Worm (Caenorhabditis elegans) whole organism, L4 larva: ENCODE results near the gene pcca-1.

ENCODE experiments used
- F26F4.8 ChIP-seq: fragments of 200-800 bp; sonication (Bioruptor generic); conservative IDR thresholded peaks from 2 replicates; pipeline ENCODE4 v1.3.6; 2022; ENCODE audit warnings: missing genetic modification characterization, missing compliant biosample characterization
- F37D6.2 ChIP-seq: sonication (generic microtip); optimal IDR thresholded peaks from 2 replicates; lab custom pipeline; 2016; ENCODE audit warnings: mild to moderate bottlenecking, missing genetic modification characterization, missing compliant biosample characterization
- F44E2.7 ChIP-seq: fragments of 200-800 bp; sonication (Bioruptor generic); IDR thresholded peaks from 2 replicates; pipeline ENCODE4 v2.1.2; 2022; ENCODE audit warnings: missing genetic modification characterization, missing compliant biosample characterization
- T20F7.1 ChIP-seq: fragments of 200-800 bp; sonication (Bioruptor generic); optimal IDR thresholded peaks from 2 replicates; lab custom pipeline; 2018; ENCODE audit warnings: mild to moderate bottlenecking, missing genetic modification characterization, missing compliant biosample characterization
- Y105C5A.15 ChIP-seq: fragments of 200-800 bp; sonication (Bioruptor generic); IDR thresholded peaks from 2 replicates; pipeline ENCODE4 v1.3.6; 2022; ENCODE audit warnings: missing genetic modification characterization, missing compliant biosample characterization
- Y5F2A.4 ChIP-seq: fragments of 200-800 bp; sonication (Bioruptor generic); optimal IDR thresholded peaks from 2 replicates; lab custom pipeline; 2018; ENCODE audit warnings: mild to moderate bottlenecking, missing genetic modification characterization, missing compliant biosample characterization
- ZK337.2 ChIP-seq: fragments of 200-800 bp; sonication (Bioruptor generic); IDR thresholded peaks from 2 replicates; pipeline ENCODE4 v1.3.6; 2022; ENCODE audit warnings: missing genetic modification reagents, missing genetic modification characterization, missing compliant biosample characterization
- aha-1 ChIP-seq: fragments of 150-350 bp; peaks from one replicate; lab custom pipeline; 2014; ENCODE audit warnings: missing biosample characterization, missing genetic modification characterization
- attf-4 ChIP-seq: sonication (generic microtip); optimal IDR thresholded peaks from 3 replicates; lab custom pipeline; 2017; ENCODE audit warnings: missing biosample characterization, missing genetic modification characterization
- ceh-32 ChIP-seq: sonication (generic microtip); optimal IDR thresholded peaks from 2 replicates; lab custom pipeline; 2016; ENCODE audit warnings: mild to moderate bottlenecking, missing genetic modification characterization, missing compliant biosample characterization; ENCODE audit not compliant: poor library complexity
- ceh-44 ChIP-seq: fragments of 200-800 bp; sonication (Bioruptor generic); IDR thresholded peaks from 2 replicates; pipeline ENCODE4 v1.3.6; 2022; ENCODE audit warnings: missing genetic modification reagents, missing genetic modification characterization, missing compliant biosample characterization
- ceh-62 ChIP-seq: sonication (generic microtip); optimal IDR thresholded peaks from 2 replicates; lab custom pipeline; 2017; ENCODE audit warnings: missing biosample characterization, missing genetic modification characterization
- cey-2 ChIP-seq: sonication (generic microtip); optimal IDR thresholded peaks from 3 replicates; lab custom pipeline; 2017; ENCODE audit warnings: missing genetic modification characterization, mild to moderate bottlenecking, missing compliant biosample characterization, antibody characterized with exemption, borderline replicate concordance; ENCODE audit not compliant: insufficient read depth
- ctbp-1 ChIP-seq: fragments of 200-800 bp; sonication (Bioruptor generic); IDR thresholded peaks from 2 replicates; pipeline ENCODE4 v1.3.6; 2022; ENCODE audit warnings: missing genetic modification reagents, missing genetic modification characterization, missing compliant biosample characterization
- daf-16 ChIP-seq, 3 experiments: sonication (generic microtip); optimal IDR thresholded peaks; 2 replicates each; lab custom pipeline; 2016 to 2017; ENCODE audit warnings: missing genetic modification characterization in 3 of 3, missing genetic modification reagents in 3 of 3, mild to moderate bottlenecking in 2 of 3, missing compliant biosample characterization in 2 of 3, missing biosample characterization in 1 of 3, moderate library complexity in 1 of 3
- daf-8 ChIP-seq: fragments of 200-800 bp; sonication (Bioruptor generic); IDR thresholded peaks from 2 replicates; pipeline ENCODE4 v1.3.6; 2022; ENCODE audit warnings: missing genetic modification characterization, missing compliant biosample characterization
- dmd-6 ChIP-seq: fragments of 200-800 bp; sonication (Bioruptor generic); IDR thresholded peaks from 2 replicates; pipeline ENCODE4 v1.3.6; 2022; ENCODE audit warnings: missing genetic modification reagents, missing genetic modification characterization, missing compliant biosample characterization
- duxl-1 ChIP-seq: sonication (generic microtip); optimal IDR thresholded peaks from 2 replicates; lab custom pipeline; 2016; ENCODE audit warnings: mild to moderate bottlenecking, missing genetic modification characterization, moderate library complexity, missing compliant biosample characterization; ENCODE audit not compliant: poor library complexity
- egl-43 ChIP-seq: fragments of 200-800 bp; sonication (Bioruptor generic); IDR thresholded peaks from 2 replicates; pipeline ENCODE4 v1.3.6; 2022; ENCODE audit warnings: missing genetic modification reagents, missing genetic modification characterization, missing compliant biosample characterization
- hif-1 ChIP-seq, 2 experiments: sonication (generic microtip); optimal IDR thresholded peaks; 2 replicates each; lab custom pipeline; 2016 to 2017; ENCODE audit warnings: missing compliant biosample characterization in 2 of 2, missing genetic modification characterization in 2 of 2, missing genetic modification reagents in 2 of 2, missing genotype in 2 of 2, mild to moderate bottlenecking in 1 of 2
- hlh-11 ChIP-seq: fragments of 200-800 bp; sonication (Bioruptor generic); optimal IDR thresholded peaks from 2 replicates; lab custom pipeline; 2018; ENCODE audit warnings: mild to moderate bottlenecking, missing genetic modification characterization, missing compliant biosample characterization
- hlh-30 ChIP-seq: sonication (generic microtip); optimal IDR thresholded peaks from 2 replicates; lab custom pipeline; 2017; ENCODE audit warnings: antibody characterized with exemption, mild to moderate bottlenecking, missing genetic modification characterization, missing compliant biosample characterization; ENCODE audit not compliant: insufficient read depth
- hmg-1.1 ChIP-seq: fragments of 200-800 bp; sonication (Bioruptor generic); IDR thresholded peaks from 2 replicates; pipeline ENCODE4 v1.3.6; 2022; ENCODE audit warnings: missing genetic modification reagents, missing genetic modification characterization, missing compliant biosample characterization
- lim-7 ChIP-seq: fragments of 200-800 bp; sonication (Bioruptor generic); IDR thresholded peaks from 2 replicates; pipeline ENCODE4 v1.3.6; 2022; ENCODE audit warnings: missing genetic modification characterization, missing compliant biosample characterization
- madf-9 ChIP-seq: fragments of 200-800 bp; sonication (Bioruptor generic); conservative IDR thresholded peaks from 2 replicates; pipeline ENCODE4 v1.3.6; 2022; ENCODE audit warnings: missing genetic modification reagents, missing genetic modification characterization, missing compliant biosample characterization
- mdl-1 ChIP-seq, 2 experiments: fragments of 150-350 bp in 1 of 2; sonication (generic microtip) in 1 of 2; optimal IDR thresholded peaks; 2 replicates each; lab custom pipeline; 2014 to 2017; ENCODE audit warnings: missing biosample characterization in 2 of 2, missing genetic modification characterization in 2 of 2
- nhr-28 ChIP-seq: fragments of 150-350 bp; optimal IDR thresholded peaks from 2 replicates; lab custom pipeline; 2014; ENCODE audit warnings: missing biosample characterization, missing genetic modification characterization
- nhr-41 ChIP-seq: fragments of 200-800 bp; sonication (Bioruptor generic); IDR thresholded peaks from 2 replicates; pipeline ENCODE4 v1.3.6; 2022; ENCODE audit warnings: missing genetic modification reagents, missing genetic modification characterization, missing compliant biosample characterization
- nhr-48 ChIP-seq: sonication (generic microtip); optimal IDR thresholded peaks from 2 replicates; lab custom pipeline; 2016; ENCODE audit warnings: mild to moderate bottlenecking, missing genetic modification characterization, missing compliant biosample characterization
- php-3 ChIP-seq: fragments of 200-800 bp; sonication (Bioruptor generic); IDR thresholded peaks from 2 replicates; pipeline ENCODE4 v1.3.6; 2022; ENCODE audit warnings: missing genetic modification reagents, missing genetic modification characterization, missing compliant biosample characterization
- pqm-1 ChIP-seq: sonication (generic microtip); optimal IDR thresholded peaks from 2 replicates; lab custom pipeline; 2017; ENCODE audit warnings: missing biosample characterization, missing genetic modification characterization
- sdz-12 ChIP-seq: fragments of 200-800 bp; sonication (Bioruptor generic); optimal IDR thresholded peaks from 2 replicates; lab custom pipeline; 2018; ENCODE audit warnings: mild to moderate bottlenecking, missing genetic modification characterization, missing compliant biosample characterization
- set-16 ChIP-seq: fragments of 200-800 bp; sonication (Bioruptor generic); IDR thresholded peaks from 2 replicates; pipeline ENCODE4 v1.3.6; 2022; ENCODE audit warnings: missing genetic modification reagents, missing genetic modification characterization, missing compliant biosample characterization
- unc-39 ChIP-seq: sonication (generic microtip); optimal IDR thresholded peaks from 2 replicates; lab custom pipeline; 2017; ENCODE audit warnings: missing biosample characterization, missing genetic modification characterization
- unc-62 ChIP-seq, 3 experiments: fragments of 150-350 bp in 1 of 3; sonication (generic microtip); optimal IDR thresholded peaks in 2 of 3; peaks in 1 of 3; 1 replicate in 1 of 3; 2 replicates in 2 of 3; lab custom pipeline; 2014 to 2017; ENCODE audit warnings: missing biosample characterization in 3 of 3, missing genetic modification characterization in 3 of 3, missing genetic modification reagents in 3 of 3, missing genotype in 1 of 3

The pcca-1 gene

ce11 chrX:7651219-7651958 lies 9.4 kb downstream of the pcca-1 start:
- TF ChIP-seq madf-9 (GFP tag; lab: Robert Waterston, UW) (peak; percentile 54; the same call in 1 of the 2 replicates), egl-43 (GFP tag; lab: Robert Waterston, UW) (0 out of 2 replicates have a peak, but pooled peaks have one; percentile 13), mdl-1 (tag; optimal IDR thresholded peaks at IDR 0.05; lab: Kevin White, UChicago) (peak in 1 of 2 experiments; percentile 58), hlh-30 (tag; lab: Kevin White, UChicago) (no peak), ceh-32 (peak; percentile 3), php-3 (GFP tag; lab: Robert Waterston, UW) (0 out of 2 replicates have a peak, but pooled peaks have one; percentile 62), unc-62 (GFP tag; optimal IDR thresholded peaks at IDR 0.05 in 1 of 2; lab: Kevin White, UChicago) (peak in 1 of 2 experiments; percentile 60), unc-62 (tag; optimal IDR thresholded peaks at IDR 0.05; lab: Kevin White, UChicago) (no peak), F37D6.2 (peak; percentile 29), F26F4.8 (GFP tag; lab: Robert Waterston, UW) (no peak), nhr-48 (tag; lab: Kevin White, UChicago) (no peak), set-16 (GFP tag; lab: Robert Waterston, UW) (peak; percentile 97), aha-1 (tag; lab: Kevin White, UChicago) (peak; percentile 58), ctbp-1 (GFP tag; lab: Robert Waterston, UW) (0 out of 2 replicates have a peak, but pooled peaks have one; percentile 14), daf-16 (GFP tag; optimal IDR thresholded peaks at IDR 0.05; lab: Kevin White, UChicago) (peak in 1 of 2 experiments; percentile 11), daf-16 (tag; optimal IDR thresholded peaks at IDR 0.05; lab: Kevin White, UChicago) (no peak), ceh-62 (tag; lab: Kevin White, UChicago) (no peak), hmg-1.1 (GFP tag; lab: Robert Waterston, UW) (peak; percentile 47; the same call in 1 of the 2 replicates), attf-4 (no peak), hlh-11 (peak; percentile 53), ceh-44 (GFP tag; lab: Robert Waterston, UW) (no peak), pqm-1 (tag; lab: Kevin White, UChicago) (no peak), hif-1 (tag; optimal IDR thresholded peaks at IDR 0.05; lab: Kevin White, UChicago) (peak in 1 of 2 experiments; percentile 44)

ce11 chrX:7645313-7645712 lies 15.5 kb downstream of the pcca-1 start, which contains the start of gene F26A10.2:
F26A10.2 (minus strand) TSS chrX:7645413.
- TF ChIP-seq lim-7: no peak
- no peak for TF ChIP-seq ceh-62 (tag; lab: Kevin White, UChicago)
- TF ChIP-seq Y5F2A.4 (GFP tag; lab: Kevin White, UChicago): no peak
- no peak for TF ChIP-seq ZK337.2
- no peak for TF ChIP-seq nhr-41
- TF ChIP-seq unc-39 (tag; lab: Kevin White, UChicago): no peak
- TF ChIP-seq dmd-6 (GFP tag; lab: Robert Waterston, UW): no peak
- TF ChIP-seq Y105C5A.15 (GFP tag; lab: Robert Waterston, UW): no peak
- TF ChIP-seq hif-1 (tag; optimal IDR thresholded peaks at IDR 0.05; lab: Kevin White, UChicago): no peak
- no peak for TF ChIP-seq cey-2 (tag; lab: Kevin White, UChicago)
- no peak for TF ChIP-seq nhr-28 (tag; lab: Kevin White, UChicago)
- TF ChIP-seq pqm-1 (tag; lab: Kevin White, UChicago): no peak
- no peak for TF ChIP-seq egl-43 (GFP tag; lab: Robert Waterston, UW)
- TF ChIP-seq ceh-44 (GFP tag; lab: Robert Waterston, UW): no peak
- no peak for TF ChIP-seq T20F7.1 (GFP tag; lab: Kevin White, UChicago)
- no peak for TF ChIP-seq daf-8
- TF ChIP-seq sdz-12 (GFP tag; lab: Kevin White, UChicago): no peak
- TF ChIP-seq F44E2.7 (GFP tag; lab: Robert Waterston, UW): no peak
- no peak for TF ChIP-seq daf-16 (GFP tag; optimal IDR thresholded peaks at IDR 0.05; lab: Kevin White, UChicago)
- TF ChIP-seq daf-16 (tag; optimal IDR thresholded peaks at IDR 0.05; lab: Kevin White, UChicago): no peak
- TF ChIP-seq duxl-1 (tag; lab: Kevin White, UChicago): no peak
